Worm (Caenorhabditis elegans) whole organism, L4/young adult: ENCODE data around the gene C06H2.2.
"Not testable (repeated sequence)": the region's sequence is repeated elsewhere in the genome, so short reads cannot be mapped to it uniquely, and the experiment has no call there.

Experiments used
- W03F9.2 ChIP-seq: fragments of 150-350 bp; optimal IDR thresholded peaks from 2 replicates; lab custom pipeline; 2014; ENCODE audit warnings: missing biosample characterization, missing genetic modification characterization
- dao-5 ChIP-seq: sonication (generic microtip); optimal IDR thresholded peaks from 2 replicates; lab custom pipeline; 2016; ENCODE audit warnings: missing genotype, missing genetic modification characterization, moderate library complexity, missing compliant biosample characterization
- him-1 ChIP-seq: sonication (generic microtip); optimal IDR thresholded peaks from 2 replicates; lab custom pipeline; 2016; ENCODE audit warnings: missing genotype, missing genetic modification reagents, missing genetic modification characterization, missing compliant biosample characterization

The C06H2.2 gene

ce11 chrV:11095873-11096272 is 29.1 kb upstream of the C06H2.2 start, which contains the start of gene Y42A5A.3:
Gene Y42A5A.3 (minus strand): TSS chrV:11095973.
- TF ChIP-seq dao-5 (tag; lab: Kevin White, UChicago) (no peak), W03F9.2 (tag; lab: Kevin White, UChicago) (no peak), him-1 (tag; lab: Kevin White, UChicago) (no peak)

- TF ChIP-seq him-1 (tag; lab: Kevin White, UChicago) (no peak), dao-5 (tag; lab: Kevin White, UChicago) (no peak), W03F9.2 (tag; lab: Kevin White, UChicago) (no peak)
Measured at ce11 chrV:11098599-11098998, 26.4 kb upstream of the C06H2.2 start, which contains the start of gene cdkl-1. Gene cdkl-1 (plus strand): TSS chrV:11098899.

ce11 chrV:11104408-11104807 is 20.6 kb upstream of the C06H2.2 start:
- TF ChIP-seq W03F9.2 (tag; lab: Kevin White, UChicago) (no peak), dao-5 (tag; lab: Kevin White, UChicago) (no peak), him-1 (tag; lab: Kevin White, UChicago) (no peak)

ce11 chrV:11109647-11110046 is 15.4 kb upstream of the C06H2.2 start, which contains the start of gene Y42A5A.5:
Gene Y42A5A.5 (minus strand): TSS chrV:11109747.
- TF ChIP-seq W03F9.2, dao-5, him-1 (tag; lab: Kevin White, UChicago): not testable (repeated sequence)

- TF ChIP-seq him-1 (tag; lab: Kevin White, UChicago) (no peak), dao-5 (tag; lab: Kevin White, UChicago) (no peak), W03F9.2 (tag; lab: Kevin White, UChicago) (peak; percentile 68)
Measured at ce11 chrV:11113041-11113574, 11.9 kb upstream of the C06H2.2 start, which contains the start of gene erfa-3. Gene erfa-3 (minus strand): TSS chrV:11113091.

ce11 chrV:11113607-11114006 is 11.4 kb upstream of the C06H2.2 start, which contains the start of gene math-33:
Gene math-33 (plus strand): TSS chrV:11113907.
- TF ChIP-seq W03F9.2 (tag; lab: Kevin White, UChicago) (no peak), dao-5 (tag; lab: Kevin White, UChicago) (no peak), him-1 (tag; lab: Kevin White, UChicago) (no peak)

- no peak for TF ChIP-seq dao-5 (tag; lab: Kevin White, UChicago)
- no peak for TF ChIP-seq W03F9.2 (tag; lab: Kevin White, UChicago)
- no peak for TF ChIP-seq him-1 (tag; lab: Kevin White, UChicago)
Measured at ce11 chrV:11118179-11118725, 6.8 kb upstream of the C06H2.2 start.

ce11 chrV:11119294-11119755 is 5.7 kb upstream of the C06H2.2 start, which contains the start of gene scb-1:
Gene scb-1 (minus strand): TSS chrV:11119705.
- TF ChIP-seq him-1 (tag; lab: Kevin White, UChicago) (no peak), W03F9.2 (tag; lab: Kevin White, UChicago) (no peak), dao-5 (tag; lab: Kevin White, UChicago) (no peak)

- TF ChIP-seq him-1 (tag; lab: Kevin White, UChicago) = no peak
- no peak for TF ChIP-seq dao-5 (tag; lab: Kevin White, UChicago)
- no peak for TF ChIP-seq W03F9.2 (tag; lab: Kevin White, UChicago)
Measured at ce11 chrV:11121247-11121646, 3.8 kb upstream of the C06H2.2 start.

ce11 chrV:11122466-11122865 is 2.6 kb upstream of the C06H2.2 start, which contains the start of gene mboa-2:
Gene mboa-2 (minus strand): TSS chrV:11122493.
- TF ChIP-seq W03F9.2 (tag; lab: Kevin White, UChicago) (peak; percentile 12), dao-5 (tag; lab: Kevin White, UChicago) (no peak)

- TF ChIP-seq dao-5 (tag; lab: Kevin White, UChicago) (no peak), him-1 (tag; lab: Kevin White, UChicago) (peak; percentile 34), W03F9.2 (tag; lab: Kevin White, UChicago) (peak; percentile 84)
Measured at ce11 chrV:11123817-11124337, 1.1 kb upstream of the C06H2.2 start, which contains the start of the genes atp-5 and lmtr-3. Gene atp-5 (minus strand): TSS chrV:11123867. Gene lmtr-3 (plus strand): TSS chrV:11124186.

ce11 chrV:11127197-11127596 is 2.2 kb downstream of the C06H2.2 start, which contains the start of gene jmjd-5:
Gene jmjd-5 (plus strand): TSS chrV:11127497.
- no peak for TF ChIP-seq W03F9.2 (tag; lab: Kevin White, UChicago)
- TF ChIP-seq him-1 (tag; lab: Kevin White, UChicago) = no peak
- TF ChIP-seq dao-5 (tag; lab: Kevin White, UChicago) = no peak

ce11 chrV:11131801-11132200 is 6.8 kb downstream of the C06H2.2 start:
- TF ChIP-seq dao-5 (tag; lab: Kevin White, UChicago) (no peak), him-1 (tag; lab: Kevin White, UChicago) (no peak), W03F9.2 (tag; lab: Kevin White, UChicago) (no peak)
